Worm (Caenorhabditis elegans): ENCODE measurements around the gene T23G4.2.

The T23G4.2 gene

DNA sequence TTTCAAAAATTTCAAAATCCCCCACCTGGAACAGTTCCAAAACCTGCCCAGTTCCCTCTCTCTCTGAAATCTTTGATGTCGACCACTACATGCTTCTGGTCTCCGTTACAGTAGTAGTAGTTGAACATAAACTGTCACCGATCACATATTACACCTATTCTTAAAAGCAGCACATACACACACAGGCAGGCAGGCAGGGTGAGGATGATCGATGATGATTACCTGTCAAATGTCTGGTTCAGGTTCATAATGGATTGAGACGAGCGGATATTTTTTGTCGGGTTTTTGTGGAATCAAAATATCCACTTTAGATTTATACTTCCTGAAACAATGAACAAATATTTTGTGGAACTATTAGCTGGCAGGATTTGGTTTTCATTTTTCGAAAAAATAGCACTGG, 4.6 kb upstream of the T23G4.2 start:
- TF ChIP-seq athp-1 (tag; optimal IDR thresholded peaks at IDR 0.05) (no peak), ztf-18 (tag; optimal IDR thresholded peaks at IDR 0.05) (no peak), Y67H2A.10 (GFP tag; conservative IDR thresholded peaks at IDR 0.05) (no peak), nfyb-1 (GFP tag; IDR thresholded peaks at IDR 0.05) (no peak), B0261.1 (tag; optimal IDR thresholded peaks at IDR 0.05) (no peak), F39B2.1 (GFP tag; IDR thresholded peaks at IDR 0.05) (no peak), pha-4 (tag; optimal IDR thresholded peaks at IDR 0.05) (no peak), ama-1 (optimal IDR thresholded peaks at IDR 0.05) (no peak), ama-1 (GFP tag; optimal IDR thresholded peaks at IDR 0.05) (no peak), die-1 (tag; optimal IDR thresholded peaks at IDR 0.05) (no peak), somi-1 (GFP tag; optimal IDR thresholded peaks at IDR 0.05) (no peak), ets-4 (GFP tag; optimal IDR thresholded peaks at IDR 0.05) (no peak), nfya-2 (GFP tag; IDR thresholded peaks at IDR 0.05) (no peak), Y95B8A.8 (GFP tag; IDR thresholded peaks at IDR 0.05) (no peak)

DNA sequence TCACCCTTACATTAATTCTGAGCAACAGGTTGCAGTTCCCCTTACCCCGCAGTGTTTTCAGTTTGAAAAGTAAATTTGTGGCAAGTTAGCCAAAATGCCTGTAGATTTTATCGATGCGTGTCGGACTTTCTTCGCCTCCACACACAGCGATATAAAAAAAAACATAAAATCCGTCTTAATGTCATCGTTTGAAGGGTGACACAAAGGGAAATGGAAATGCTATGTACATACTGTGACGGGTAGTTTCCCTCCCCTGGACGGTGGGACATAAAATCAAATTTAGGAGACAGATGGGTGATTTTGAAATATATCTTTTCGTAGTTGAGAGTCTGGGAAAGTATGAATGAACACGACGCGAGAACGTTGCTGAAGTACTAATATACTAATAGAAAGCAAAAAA, 3.2 kb upstream of the T23G4.2 start:
- TF ChIP-seq Y53G8AR.9 (GFP tag; conservative IDR thresholded peaks at IDR 0.05) (no peak), bed-2 (GFP tag; IDR thresholded peaks at IDR 0.05) (no peak), hmg-20 (GFP tag; IDR thresholded peaks at IDR 0.05) (no peak), F33H1.4 (GFP tag; IDR thresholded peaks at IDR 0.05) (no peak), ztf-22 (GFP tag; optimal IDR thresholded peaks at IDR 0.05) (no peak), pbrm-1 (GFP tag; IDR thresholded peaks at IDR 0.05) (no peak), F57A8.1 (GFP tag; optimal IDR thresholded peaks at IDR 0.05) (no peak), hmg-1.2 (GFP tag; IDR thresholded peaks at IDR 0.05) (no peak), snpc-1.3 (tag; optimal IDR thresholded peaks at IDR 0.05; ENCODE audit: insufficient read depth) (no peak), mxl-1 (tag; optimal IDR thresholded peaks at IDR 0.05) (no peak), snpc-1.1 (tag; optimal IDR thresholded peaks at IDR 0.05; ENCODE audit: insufficient read depth) (no peak), Y67H2A.10 (GFP tag; conservative IDR thresholded peaks at IDR 0.05) (no peak), athp-1 (tag; optimal IDR thresholded peaks at IDR 0.05) (no peak), aptf-3 (GFP tag; IDR thresholded peaks at IDR 0.05) (no peak), F52B5.7 (tag; optimal IDR thresholded peaks at IDR 0.05) (no peak), chd-7 (tag; optimal IDR thresholded peaks at IDR 0.05) (no peak), lir-1 (GFP tag; conservative IDR thresholded peaks at IDR 0.05) (no peak), cebp-1 (GFP tag; IDR thresholded peaks at IDR 0.05) (no peak), cebp-1 (tag; optimal IDR thresholded peaks at IDR 0.05) (no peak), ccch-3 (GFP tag; optimal IDR thresholded peaks at IDR 0.05) (no peak), rcor-1 (GFP tag; IDR thresholded peaks at IDR 0.05) (no peak)

DNA sequence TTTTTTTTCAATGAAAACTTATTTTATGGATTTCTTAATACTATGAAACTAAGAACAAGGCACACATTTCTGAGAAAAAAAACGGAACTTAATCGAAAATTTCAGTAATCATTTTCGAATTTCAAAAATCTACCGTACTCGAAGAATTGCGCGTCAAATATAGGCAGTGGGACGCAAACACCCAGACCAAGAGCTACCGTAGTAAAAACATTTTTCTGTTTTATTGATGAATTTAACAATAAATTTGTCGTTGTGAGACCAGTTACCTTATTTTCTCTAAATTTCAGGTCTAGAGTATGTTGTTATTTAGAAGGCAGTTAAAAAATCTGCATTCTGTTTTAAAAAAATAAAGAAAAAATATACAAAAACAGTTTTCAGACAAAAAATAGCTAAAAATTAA, 1.7 kb downstream of the T23G4.2 start:
- TF ChIP-seq attf-6 (GFP tag; IDR thresholded peaks at IDR 0.05) (peak; percentile 59; the same call in 1 of the 2 replicates), cebp-1 (GFP tag; IDR thresholded peaks at IDR 0.05) (no peak), cebp-1 (tag; optimal IDR thresholded peaks at IDR 0.05) (no peak), mcd-1 (GFP tag; IDR thresholded peaks at IDR 0.05) (no peak), madf-6 (GFP tag; IDR thresholded peaks at IDR 0.05) (0 out of 2 replicates have a peak, but pooled peaks have one; percentile 17), lsl-1 (GFP tag; optimal IDR thresholded peaks at IDR 0.05) (peak; percentile 74), attf-3 (GFP tag; conservative IDR thresholded peaks at IDR 0.05) (0 out of 2 replicates have a peak, but pooled peaks have one; percentile 39), tbp1 (GFP tag; optimal IDR thresholded peaks at IDR 0.05) (peak; percentile 28), lin-26 (GFP tag; IDR thresholded peaks at IDR 0.05) (no peak), F49E8.2 (tag; optimal IDR thresholded peaks at IDR 0.05; ENCODE audit: insufficient read depth) (no peak), snpc-4 (GFP tag; optimal IDR thresholded peaks at IDR 0.05) (peak; percentile 45), snpc-4 (tag; optimal IDR thresholded peaks at IDR 0.05) (peak in 3 of 4 experiments; percentile 77 to 85 (median 84))

All from whole organism, young adult.